Worm (Caenorhabditis elegans) whole organism, L4 larva: ENCODE results near the gene nas-12.

Source experiments
- F49E8.2 ChIP-seq: sonication (generic microtip); optimal IDR thresholded peaks from 2 replicates; lab custom pipeline; 2016; ENCODE audit warnings: missing compliant biosample characterization, mild to moderate bottlenecking, missing genetic modification characterization, borderline replicate concordance
- R02D3.7 ChIP-seq: fragments of 150-350 bp; sonication (generic microtip); optimal IDR thresholded peaks from 3 replicates; lab custom pipeline; 2014; ENCODE audit warnings: missing biosample characterization, missing genetic modification characterization
- ama-1 ChIP-seq: fragments of 150-350 bp; optimal IDR thresholded peaks from 2 replicates; lab custom pipeline; 2014; ENCODE audit warnings: inconsistent platforms, mixed read lengths
- dpl-1 ChIP-seq: fragments of 150-350 bp; optimal IDR thresholded peaks from 2 replicates; lab custom pipeline; 2014; ENCODE audit warnings: missing biosample characterization, missing genetic modification reagents, missing genetic modification characterization
- egl-27 ChIP-seq: sonication (generic microtip); optimal IDR thresholded peaks from 3 replicates; lab custom pipeline; 2017; ENCODE audit warnings: missing biosample characterization, missing genetic modification reagents, missing genetic modification characterization
- fkh-10 ChIP-seq: fragments of 150-350 bp; optimal IDR thresholded peaks from 2 replicates; lab custom pipeline; 2014; ENCODE audit warnings: missing biosample characterization, missing genetic modification reagents, missing genetic modification characterization
- lin-15B ChIP-seq: fragments of 150-350 bp; sonication (generic microtip); optimal IDR thresholded peaks from 3 replicates; lab custom pipeline; 2014; ENCODE audit warnings: missing biosample characterization, missing genetic modification characterization
- lin-39 ChIP-seq: fragments of 150-350 bp; optimal IDR thresholded peaks from 2 replicates; lab custom pipeline; 2014; ENCODE audit warnings: missing biosample characterization, missing genetic modification reagents, missing genetic modification characterization
- nhr-11 ChIP-seq: fragments of 150-350 bp; optimal IDR thresholded peaks from 2 replicates; lab custom pipeline; 2014; ENCODE audit warnings: missing biosample characterization, missing genetic modification characterization
- pqm-1 ChIP-seq: sonication (generic microtip); optimal IDR thresholded peaks from 2 replicates; lab custom pipeline; 2017; ENCODE audit warnings: missing biosample characterization, missing genetic modification characterization
- zfp-2 ChIP-seq: sonication (generic microtip); optimal IDR thresholded peaks from 2 replicates; lab custom pipeline; 2016; ENCODE audit warnings: mild to moderate bottlenecking, missing genetic modification characterization, missing compliant biosample characterization
- ztf-11 ChIP-seq: fragments of 150-350 bp; optimal IDR thresholded peaks from 2 replicates; lab custom pipeline; 2014; ENCODE audit warnings: missing biosample characterization, missing genetic modification characterization
- ztf-7 ChIP-seq: fragments of 150-350 bp; optimal IDR thresholded peaks from 2 replicates; lab custom pipeline; 2014; ENCODE audit warnings: missing biosample characterization, missing genetic modification characterization

DNA sequence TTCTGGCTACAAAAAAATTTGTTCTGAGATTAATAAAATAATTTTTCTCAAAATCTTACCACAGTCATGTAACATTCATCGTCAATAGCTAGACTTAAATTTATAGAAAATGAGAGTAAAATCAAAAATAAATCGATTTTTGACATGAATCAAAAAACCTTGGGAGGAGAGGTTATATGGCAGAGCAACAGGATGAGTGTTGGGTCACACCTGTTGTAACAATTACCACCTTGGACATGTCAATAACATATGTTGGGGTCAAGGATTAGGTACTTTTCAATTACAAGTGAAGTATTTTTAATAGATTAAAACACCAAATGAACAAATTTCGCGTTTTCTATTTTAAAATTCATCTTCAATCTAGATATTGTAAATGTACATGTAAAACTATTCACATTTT is 17.8 kb downstream of the nas-12 start, which contains the start of gene lipl-7:
- no peak for TF ChIP-seq ztf-7 (tag; lab: Kevin White, UChicago)
- TF ChIP-seq ama-1 (lab: Kevin White, UChicago), result no peak
- no peak for TF ChIP-seq nhr-11
- TF ChIP-seq dpl-1 (GFP tag; lab: Kevin White, UChicago), result no peak
- TF ChIP-seq fkh-10 (GFP tag; lab: Kevin White, UChicago), result no peak
- TF ChIP-seq ztf-11, result no peak
- TF ChIP-seq lin-39, result no peak
- TF ChIP-seq F49E8.2, result no peak
- no peak for TF ChIP-seq R02D3.7 (tag; lab: Kevin White, UChicago)
- TF ChIP-seq lin-15B (tag; lab: Kevin White, UChicago), result no peak
- TF ChIP-seq egl-27 (tag; lab: Kevin White, UChicago), result no peak
- TF ChIP-seq pqm-1, result no peak
- TF ChIP-seq zfp-2, result no peak
